Worm (Caenorhabditis elegans) whole organism, early embryonic: Measurements from ENCODE around the gene aqp-7.

Experiments
- B0310.2 ChIP-seq: sonication (generic microtip); optimal IDR thresholded peaks from 2 replicates; lab custom pipeline; 2016; ENCODE audit warnings: mild to moderate bottlenecking, missing genetic modification characterization, missing compliant biosample characterization
- F13C5.2 ChIP-seq: sonication (generic microtip); optimal IDR thresholded peaks from 2 replicates; lab custom pipeline; 2017; ENCODE audit warnings: mild to moderate bottlenecking, missing genetic modification characterization, inconsistent platforms, missing compliant biosample characterization
- aly-1 ChIP-seq: sonication (generic microtip); optimal IDR thresholded peaks from 2 replicates; lab custom pipeline; 2016; ENCODE audit warnings: missing genetic modification characterization, missing compliant biosample characterization
- ama-1 ChIP-seq: fragments of 150-350 bp; optimal IDR thresholded peaks from 2 replicates; lab custom pipeline; 2014
- ceh-13 ChIP-seq: fragments of 200-800 bp; sonication (Bioruptor generic); optimal IDR thresholded peaks from 2 replicates; lab custom pipeline; 2018; ENCODE audit warnings: mild to moderate bottlenecking, missing genetic modification characterization, missing compliant biosample characterization
- ceh-36 ChIP-seq: sonication (generic microtip); optimal IDR thresholded peaks from 2 replicates; lab custom pipeline; 2016; ENCODE audit warnings: missing genetic modification characterization, inconsistent platforms, missing compliant biosample characterization
- ets-7 ChIP-seq: sonication (generic microtip); optimal IDR thresholded peaks from 2 replicates; lab custom pipeline; 2016; ENCODE audit warnings: missing genotype, missing genetic modification characterization, missing compliant biosample characterization
- flt-1 ChIP-seq: fragments of 200-800 bp; sonication (Bioruptor generic); IDR thresholded peaks from 2 replicates; pipeline ENCODE4 v1.3.6; 2022; ENCODE audit warnings: missing genetic modification characterization, missing compliant biosample characterization
- hmbx-1 ChIP-seq: sonication (generic microtip); optimal IDR thresholded peaks from 2 replicates; lab custom pipeline; 2016; ENCODE audit warnings: mild to moderate bottlenecking, missing genetic modification characterization, missing compliant biosample characterization
- hmg-4 ChIP-seq: fragments of 200-800 bp; sonication (Bioruptor generic); optimal IDR thresholded peaks from 2 replicates; lab custom pipeline; 2018; ENCODE audit warnings: mild to moderate bottlenecking, missing genetic modification characterization, missing compliant biosample characterization
- hnd-1 ChIP-seq: sonication (generic microtip); optimal IDR thresholded peaks from 2 replicates; lab custom pipeline; 2016; ENCODE audit warnings: missing genetic modification characterization, missing compliant biosample characterization
- pes-1 ChIP-seq: fragments of 200-800 bp; sonication (Bioruptor generic); IDR thresholded peaks from 2 replicates; pipeline ENCODE4 v1.3.6; 2022; ENCODE audit warnings: missing genetic modification reagents, missing genetic modification characterization, missing compliant biosample characterization
- scrt-1 ChIP-seq: fragments of 200-800 bp; sonication (Bioruptor generic); IDR thresholded peaks from 2 replicates; pipeline ENCODE4 v1.3.6; 2022; ENCODE audit warnings: missing genetic modification characterization, missing compliant biosample characterization
- sea-1 ChIP-seq: fragments of 200-800 bp; sonication (Bioruptor generic); conservative IDR thresholded peaks from 2 replicates; pipeline ENCODE4 v1.3.6; 2022; ENCODE audit warnings: missing genetic modification characterization, missing compliant biosample characterization
- tbx-11 ChIP-seq: fragments of 200-800 bp; sonication (Bioruptor generic); IDR thresholded peaks from 2 replicates; pipeline ENCODE4 v1.3.6; 2022; ENCODE audit warnings: missing genetic modification characterization, missing compliant biosample characterization
- tbx-37 ChIP-seq: fragments of 200-800 bp; sonication (Bioruptor generic); conservative IDR thresholded peaks from 2 replicates; pipeline ENCODE4 v1.3.6; 2022; ENCODE audit warnings: missing genetic modification reagents, missing genetic modification characterization, missing compliant biosample characterization
- tra-4 ChIP-seq: sonication (generic microtip); optimal IDR thresholded peaks from 2 replicates; lab custom pipeline; 2017; ENCODE audit warnings: missing genetic modification characterization, missing compliant biosample characterization

The aqp-7 gene

ce11 chrX:3024637-3025113, at the start of gene aqp-7:
Gene aqp-7 (plus strand): TSS chrX:3025063.
- TF ChIP-seq hnd-1 (tag; lab: Kevin White, UChicago) (no peak), hmbx-1 (tag; lab: Kevin White, UChicago) (no peak), sea-1 (GFP tag; lab: Robert Waterston, UW) (no peak), scrt-1 (GFP tag; lab: Robert Waterston, UW) (no peak), pes-1 (GFP tag; lab: Robert Waterston, UW) (no peak), F13C5.2 (no peak), aly-1 (tag; lab: Kevin White, UChicago) (no peak), hmg-4 (GFP tag; lab: Kevin White, UChicago) (no peak), ceh-36 (no peak), tbx-37 (no peak), flt-1 (GFP tag; lab: Robert Waterston, UW) (no peak), ets-7 (tag; lab: Kevin White, UChicago) (no peak)

DNA sequence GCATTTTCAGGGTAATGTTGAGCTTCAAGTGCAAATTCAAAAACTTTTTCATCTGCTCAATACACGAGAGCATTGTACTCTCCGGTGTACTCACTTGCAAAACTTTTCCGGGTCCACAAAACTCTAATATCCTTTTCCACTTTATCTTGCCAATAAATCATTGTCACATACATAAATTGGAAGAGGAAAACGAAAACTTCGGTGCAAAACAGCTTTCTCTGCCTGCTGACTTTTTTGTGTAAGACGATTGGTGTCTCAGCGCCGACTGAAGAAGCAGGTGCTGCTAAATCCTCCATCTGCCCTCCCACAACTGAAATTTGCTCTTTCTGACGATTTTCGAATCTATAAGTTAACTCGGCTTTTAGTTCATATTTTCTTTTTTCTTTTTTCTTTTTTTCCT, 49.4 kb upstream of the aqp-7 start:
- no peak for TF ChIP-seq tbx-37
- TF ChIP-seq scrt-1 (GFP tag; lab: Robert Waterston, UW): no peak
- TF ChIP-seq flt-1 (GFP tag; lab: Robert Waterston, UW): no peak
- TF ChIP-seq F13C5.2: no peak
- TF ChIP-seq aly-1 (tag; lab: Kevin White, UChicago): no peak
- TF ChIP-seq ceh-36: no peak
- no peak for TF ChIP-seq ceh-13 (GFP tag; lab: Kevin White, UChicago)
- no peak for TF ChIP-seq hmbx-1 (tag; lab: Kevin White, UChicago)
- TF ChIP-seq tbx-11 (GFP tag; lab: Robert Waterston, UW): no peak
- no peak for TF ChIP-seq B0310.2 (tag; lab: Kevin White, UChicago)
- no peak for TF ChIP-seq hnd-1 (tag; lab: Kevin White, UChicago)
- no peak for TF ChIP-seq ama-1
- TF ChIP-seq hmg-4 (GFP tag; lab: Kevin White, UChicago): no peak
- TF ChIP-seq ets-7 (tag; lab: Kevin White, UChicago): no peak
- TF ChIP-seq sea-1 (GFP tag; lab: Robert Waterston, UW): no peak
- TF ChIP-seq pes-1 (GFP tag; lab: Robert Waterston, UW): no peak
- no peak for TF ChIP-seq tra-4 (tag; lab: Kevin White, UChicago)

DNA sequence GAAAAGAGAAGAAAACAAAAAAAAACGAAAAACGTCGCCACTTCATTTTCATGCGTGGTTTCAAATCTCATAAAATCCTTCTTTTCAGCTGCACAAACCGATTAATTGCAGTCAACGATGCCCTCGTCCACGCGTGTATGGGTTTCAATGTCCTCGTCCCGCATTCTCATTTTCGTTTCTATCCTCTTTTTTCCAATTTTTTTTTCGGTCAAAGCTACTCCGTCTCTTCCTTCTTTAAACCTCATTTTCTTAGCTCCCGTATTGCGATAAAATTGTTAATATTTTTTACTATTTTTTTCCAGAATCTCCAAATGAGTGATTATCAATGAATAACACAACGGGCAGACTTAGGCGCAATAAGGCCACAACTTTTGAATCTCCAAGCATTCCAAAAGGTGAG, 48.7 kb upstream of the aqp-7 start, which contains the start of gene aakg-3:
Gene aakg-3 (plus strand): TSS at position 301 of the 400 bp plus-strand sequence.
- no peak for TF ChIP-seq hmbx-1 (tag; lab: Kevin White, UChicago)

ce11 chrX:2978100-2978499, 46.8 kb upstream of the aqp-7 start:
- TF ChIP-seq hmg-4 (GFP tag; lab: Kevin White, UChicago) (no peak), tra-4 (tag; lab: Kevin White, UChicago) (no peak), hnd-1 (tag; lab: Kevin White, UChicago) (no peak), B0310.2 (tag; lab: Kevin White, UChicago) (no peak), F13C5.2 (no peak), flt-1 (GFP tag; lab: Robert Waterston, UW) (no peak), scrt-1 (GFP tag; lab: Robert Waterston, UW) (no peak), tbx-11 (GFP tag; lab: Robert Waterston, UW) (no peak), hmbx-1 (tag; lab: Kevin White, UChicago) (no peak), tbx-37 (no peak), ets-7 (tag; lab: Kevin White, UChicago) (no peak), sea-1 (GFP tag; lab: Robert Waterston, UW) (no peak), ceh-13 (GFP tag; lab: Kevin White, UChicago) (no peak), aly-1 (tag; lab: Kevin White, UChicago) (no peak), pes-1 (GFP tag; lab: Robert Waterston, UW) (no peak), ceh-36 (no peak), ama-1 (no peak)

DNA sequence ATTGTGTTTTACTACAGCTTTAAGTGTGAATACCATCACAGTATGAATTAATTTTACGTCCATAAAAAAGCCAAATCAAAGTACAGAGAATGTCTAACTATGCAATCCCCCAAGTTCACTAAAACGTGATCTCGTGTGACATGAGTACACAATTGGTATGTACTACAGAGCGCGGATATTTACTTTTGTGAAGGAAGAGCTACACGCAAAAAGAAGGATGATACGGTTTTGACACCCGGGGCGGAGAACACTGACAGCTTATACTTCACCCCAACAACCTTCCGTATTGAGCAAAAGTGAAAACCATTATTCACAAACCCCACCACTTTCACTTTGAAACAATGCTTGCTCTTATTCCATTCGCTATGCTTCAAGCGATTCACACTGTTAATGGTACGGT, 43.1 kb upstream of the aqp-7 start, which contains the start of gene nspg-5:
Gene nspg-5 (plus strand): TSS at position 301 of the 400 bp plus-strand sequence.
- TF ChIP-seq sea-1 (GFP tag; lab: Robert Waterston, UW) (no peak), ceh-36 (no peak), B0310.2 (tag; lab: Kevin White, UChicago) (no peak), hmbx-1 (tag; lab: Kevin White, UChicago) (no peak), F13C5.2 (no peak), aly-1 (tag; lab: Kevin White, UChicago) (no peak), ets-7 (tag; lab: Kevin White, UChicago) (no peak), flt-1 (GFP tag; lab: Robert Waterston, UW) (no peak), pes-1 (GFP tag; lab: Robert Waterston, UW) (no peak), ama-1 (no peak), ceh-13 (GFP tag; lab: Kevin White, UChicago) (no peak), tbx-11 (GFP tag; lab: Robert Waterston, UW) (no peak), scrt-1 (GFP tag; lab: Robert Waterston, UW) (no peak)

- no peak for TF ChIP-seq ceh-36
- no peak for TF ChIP-seq flt-1 (GFP tag; lab: Robert Waterston, UW)
- no peak for TF ChIP-seq F13C5.2
- no peak for TF ChIP-seq aly-1 (tag; lab: Kevin White, UChicago)
- TF ChIP-seq B0310.2 (tag; lab: Kevin White, UChicago): no peak
- no peak for TF ChIP-seq ceh-13 (GFP tag; lab: Kevin White, UChicago)
- TF ChIP-seq hmbx-1 (tag; lab: Kevin White, UChicago): no peak
- TF ChIP-seq pes-1 (GFP tag; lab: Robert Waterston, UW): no peak
- TF ChIP-seq sea-1 (GFP tag; lab: Robert Waterston, UW): no peak
- TF ChIP-seq scrt-1 (GFP tag; lab: Robert Waterston, UW): no peak
- TF ChIP-seq tbx-37: no peak
- no peak for TF ChIP-seq ama-1
- no peak for TF ChIP-seq hmg-4 (GFP tag; lab: Kevin White, UChicago)
- TF ChIP-seq tra-4 (tag; lab: Kevin White, UChicago): no peak
- TF ChIP-seq ets-7 (tag; lab: Kevin White, UChicago): no peak
- no peak for TF ChIP-seq hnd-1 (tag; lab: Kevin White, UChicago)
Measured at ce11 chrX:2983996-2984395, 40.9 kb upstream of the aqp-7 start, which contains the start of gene osm-5. Gene osm-5 (plus strand): TSS chrX:2984263.

ce11 chrX:2990145-2990544, 34.7 kb upstream of the aqp-7 start:
- TF ChIP-seq pes-1 (GFP tag; lab: Robert Waterston, UW) (0 out of 2 replicates have a peak, but pooled peaks have one; percentile 8), tra-4 (tag; lab: Kevin White, UChicago) (no peak), tbx-37 (no peak), tbx-11 (GFP tag; lab: Robert Waterston, UW) (no peak), B0310.2 (tag; lab: Kevin White, UChicago) (no peak)
